Worm (Caenorhabditis elegans) whole organism, young adult: Measurements from ENCODE around the gene C16C4.17.

ENCODE experiments used
- F37B4.10 ChIP-seq: fragments of 200-800 bp; sonication (Bioruptor generic); IDR thresholded peaks from 2 replicates; pipeline ENCODE4 v1.3.6; 2022; ENCODE audit warnings: missing genetic modification characterization, missing compliant biosample characterization
- F57A8.1 ChIP-seq: fragments of 200-800 bp; sonication (Bioruptor generic); optimal IDR thresholded peaks from 2 replicates; lab custom pipeline; 2018; ENCODE audit warnings: mild to moderate bottlenecking, missing genetic modification characterization, moderate library complexity, missing compliant biosample characterization
- aptf-3 ChIP-seq: fragments of 200-800 bp; sonication (Bioruptor generic); IDR thresholded peaks from 2 replicates; pipeline ENCODE4 v1.3.6; 2022; ENCODE audit warnings: missing genetic modification characterization, missing compliant biosample characterization
- dox-1 ChIP-seq: fragments of 200-800 bp; sonication (Bioruptor generic); IDR thresholded peaks from 2 replicates; pipeline ENCODE4 v1.3.6; 2022; ENCODE audit warnings: missing genetic modification reagents, missing genetic modification characterization, missing compliant biosample characterization
- fkh-3 ChIP-seq: sonication (generic microtip); optimal IDR thresholded peaks from 2 replicates; lab custom pipeline; 2016; ENCODE audit warnings: mild to moderate bottlenecking, missing genetic modification characterization, missing compliant biosample characterization
- pbrm-1 ChIP-seq: fragments of 200-800 bp; sonication (Bioruptor generic); IDR thresholded peaks from 2 replicates; pipeline ENCODE4 v1.3.6; 2022; ENCODE audit warnings: missing genetic modification reagents, missing genetic modification characterization, missing compliant biosample characterization
- snpc-1.1 ChIP-seq: sonication (generic microtip); optimal IDR thresholded peaks from 2 replicates; lab custom pipeline; 2017; ENCODE audit warnings: missing genetic modification characterization, mild to moderate bottlenecking, missing compliant biosample characterization, antibody characterized with exemption, moderate library complexity, missing genotype, missing genetic modification reagents; ENCODE audit not compliant: insufficient read depth

- TF ChIP-seq F37B4.10 (no peak), pbrm-1 (GFP tag; lab: Robert Waterston, UW) (no peak), fkh-3 (tag; lab: Kevin White, UChicago) (no peak), F57A8.1 (GFP tag; lab: Kevin White, UChicago) (no peak), dox-1 (no peak), aptf-3 (GFP tag; lab: Robert Waterston, UW) (no peak), snpc-1.1 (tag; lab: Kevin White, UChicago) (no peak)
These were observed 19.8 kb upstream of the C16C4.17 start for ce11 chrII:1844552-1844951.
